Worm (Caenorhabditis elegans) whole organism, L4/young adult: ENCODE measurements around the gene nhr-254.

Experiments
- dao-5 ChIP-seq: sonication (generic microtip); optimal IDR thresholded peaks from 2 replicates; lab custom pipeline; 2016; ENCODE audit warnings: missing genotype, missing genetic modification characterization, moderate library complexity, missing compliant biosample characterization
- him-1 ChIP-seq: sonication (generic microtip); optimal IDR thresholded peaks from 2 replicates; lab custom pipeline; 2016; ENCODE audit warnings: missing genotype, missing genetic modification reagents, missing genetic modification characterization, missing compliant biosample characterization

DNA sequence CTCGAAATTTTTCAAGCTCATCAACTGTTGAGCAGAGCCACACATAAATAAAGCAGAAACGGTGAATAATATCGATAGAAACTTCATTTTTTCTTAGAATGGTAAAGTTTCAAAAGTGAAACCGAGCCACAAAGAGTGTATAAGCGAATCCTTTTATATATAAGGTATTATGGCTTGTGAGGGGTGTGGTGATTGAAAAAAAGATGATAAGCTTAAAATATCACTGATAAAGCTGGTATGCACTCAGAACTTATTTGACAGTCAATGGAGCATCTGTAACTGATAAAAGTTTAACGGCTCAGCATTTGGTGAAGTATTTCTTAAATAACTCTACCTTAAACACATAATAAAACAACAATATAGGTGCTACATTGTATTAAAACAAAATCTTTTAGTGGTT is 22.2 kb downstream of the nhr-254 start, which contains the start of gene dod-19:
- TF ChIP-seq dao-5 (tag; lab: Kevin White, UChicago) (no peak), him-1 (tag; lab: Kevin White, UChicago) (no peak)
